Fruit fly (Drosophila melanogaster) Kc167 (cell line): ENCODE data around the gene Pop4.

ENCODE experiments used
- insv ChIP-seq: fragments of >200 bp; optimal IDR thresholded peaks from 3 replicates; lab custom pipeline; 2018; ENCODE audit warnings: missing external identifiers
- psq ChIP-seq: fragments of >200 bp; optimal IDR thresholded peaks from 2 replicates; lab custom pipeline; 2017; ENCODE audit warnings: missing external identifiers
- ttk ChIP-seq: sonication (Bioruptor generic); optimal IDR thresholded peaks from 2 replicates; lab custom pipeline; 2017; ENCODE audit warnings: missing external identifiers

- TF ChIP-seq psq (lab: Kevin White, UChicago): no peak
- TF ChIP-seq insv (lab: Kevin White, UChicago): no peak
- TF ChIP-seq ttk (lab: Kevin White, UChicago): no peak
Observed at dm6 chr3L:7941514-7941913, 36.9 kb downstream of the Pop4 start.
